Worm (Caenorhabditis elegans) whole organism, midembryonic: ENCODE measurements around the gene bbs-8.

Experiments used
- T22C8.4 ChIP-seq: fragments of 200-800 bp; sonication (Bioruptor generic); IDR thresholded peaks from 2 replicates; pipeline ENCODE4 v1.3.6; 2022; ENCODE audit warnings: missing genetic modification characterization, missing compliant biosample characterization
- cog-1 ChIP-seq: sonication (generic microtip); optimal IDR thresholded peaks from 2 replicates; lab custom pipeline; 2016; ENCODE audit warnings: missing genetic modification characterization, missing compliant biosample characterization
- flt-1 ChIP-seq: fragments of 200-800 bp; sonication (Bioruptor generic); IDR thresholded peaks from 2 replicates; pipeline ENCODE4 v1.3.6; 2022; ENCODE audit warnings: missing genetic modification characterization, missing compliant biosample characterization
- klf-2 ChIP-seq: fragments of 200-800 bp; sonication (Bioruptor generic); conservative IDR thresholded peaks from 2 replicates; pipeline ENCODE4 v1.3.6; 2022; ENCODE audit warnings: missing genetic modification reagents, missing genetic modification characterization, missing compliant biosample characterization
- med-1 ChIP-seq: sonication (generic microtip); optimal IDR thresholded peaks from 2 replicates; lab custom pipeline; 2017; ENCODE audit warnings: missing genetic modification characterization, mild to moderate bottlenecking, missing compliant biosample characterization, antibody characterized with exemption, missing genetic modification reagents; ENCODE audit not compliant: insufficient read depth
- ref-1 ChIP-seq: fragments of 200-800 bp; sonication (Bioruptor generic); conservative IDR thresholded peaks from 2 replicates; pipeline ENCODE4 v1.3.6; 2022; ENCODE audit warnings: missing genetic modification reagents, missing genetic modification characterization, missing compliant biosample characterization
- tab-1 ChIP-seq: fragments of 200-800 bp; sonication (Bioruptor generic); IDR thresholded peaks from 2 replicates; pipeline ENCODE4 v1.3.6; 2022; ENCODE audit warnings: missing genetic modification characterization, missing compliant biosample characterization
- ztf-23 ChIP-seq: fragments of 200-800 bp; sonication (Bioruptor generic); IDR thresholded peaks from 2 replicates; pipeline ENCODE4 v1.3.6; 2022; ENCODE audit warnings: missing genetic modification reagents, missing genetic modification characterization, missing compliant biosample characterization
- ztf-29 ChIP-seq: fragments of 200-800 bp; sonication (Bioruptor generic); IDR thresholded peaks from 2 replicates; pipeline ENCODE4 v1.3.6; 2022; ENCODE audit warnings: missing genetic modification reagents, missing genetic modification characterization, missing compliant biosample characterization

The bbs-8 gene

ce11 chrV:6718232-6718631, 46.6 kb downstream of the bbs-8 start, which contains the start of gene srg-30:
TSS of gene srg-30 (minus strand) at chrV:6718332.
- TF ChIP-seq tab-1 (GFP tag; lab: Robert Waterston, UW) (no peak), ztf-23 (GFP tag; lab: Robert Waterston, UW) (no peak), cog-1 (tag; lab: Kevin White, UChicago) (no peak), klf-2 (GFP tag; lab: Robert Waterston, UW) (no peak), ztf-29 (GFP tag; lab: Robert Waterston, UW) (no peak), ref-1 (GFP tag; lab: Robert Waterston, UW) (no peak), med-1 (no peak), flt-1 (GFP tag; lab: Robert Waterston, UW) (no peak), T22C8.4 (GFP tag; lab: Robert Waterston, UW) (no peak)
